Worm (Caenorhabditis elegans) whole organism, late embryonic: ENCODE measurements around the gene R12B2.3.

Source experiments
- C08G9.2 ChIP-seq: sonication (generic microtip); optimal IDR thresholded peaks from 2 replicates; lab custom pipeline; 2016; ENCODE audit warnings: mild to moderate bottlenecking, missing genetic modification characterization, moderate library complexity, missing compliant biosample characterization
- K09A11.1 ChIP-seq: sonication (generic microtip); optimal IDR thresholded peaks from 2 replicates; lab custom pipeline; 2017; ENCODE audit warnings: antibody characterized with exemption, mild to moderate bottlenecking, missing genetic modification characterization, missing compliant biosample characterization; ENCODE audit not compliant: insufficient read depth
- T23F11.4 ChIP-seq: fragments of 200-800 bp; sonication (Bioruptor generic); optimal IDR thresholded peaks from 2 replicates; lab custom pipeline; 2018; ENCODE audit warnings: mild to moderate bottlenecking, missing genetic modification characterization, missing compliant biosample characterization
- ahr-1 ChIP-seq: sonication (generic microtip); optimal IDR thresholded peaks from 2 replicates; lab custom pipeline; 2016; ENCODE audit warnings: missing genetic modification characterization, missing compliant biosample characterization
- ama-1 ChIP-seq: fragments of 150-350 bp; optimal IDR thresholded peaks from 2 replicates; lab custom pipeline; 2014
- ceh-14 ChIP-seq: sonication (generic microtip); optimal IDR thresholded peaks from 2 replicates; lab custom pipeline; 2016; ENCODE audit warnings: missing genotype, missing genetic modification characterization, missing compliant biosample characterization
- ceh-19 ChIP-seq: fragments of 200-800 bp; sonication (Bioruptor generic); optimal IDR thresholded peaks from 2 replicates; lab custom pipeline; 2018; ENCODE audit warnings: mild to moderate bottlenecking, missing genetic modification characterization, missing compliant biosample characterization
- ceh-2 ChIP-seq: sonication (generic microtip); optimal IDR thresholded peaks from 2 replicates; lab custom pipeline; 2016; ENCODE audit warnings: missing genotype, missing genetic modification characterization, missing compliant biosample characterization
- ceh-22 ChIP-seq: sonication (generic microtip); optimal IDR thresholded peaks from 2 replicates; lab custom pipeline; 2017; ENCODE audit warnings: missing biosample characterization, missing genetic modification characterization
- ceh-24 ChIP-seq: sonication (generic microtip); optimal IDR thresholded peaks from 2 replicates; lab custom pipeline; 2016; ENCODE audit warnings: mild to moderate bottlenecking, missing genetic modification characterization, missing compliant biosample characterization
- ceh-31 ChIP-seq: sonication (generic microtip); optimal IDR thresholded peaks from 2 replicates; lab custom pipeline; 2016; ENCODE audit warnings: missing genetic modification characterization, missing compliant biosample characterization
- ceh-45 ChIP-seq: fragments of 200-800 bp; sonication (Bioruptor generic); IDR thresholded peaks from 2 replicates; pipeline ENCODE4 v1.3.6; 2022; ENCODE audit warnings: missing genetic modification reagents, missing genetic modification characterization, missing compliant biosample characterization
- ceh-48 ChIP-seq: sonication (generic microtip); optimal IDR thresholded peaks from 2 replicates; lab custom pipeline; 2016; ENCODE audit warnings: missing genetic modification characterization, inconsistent platforms, missing compliant biosample characterization
- ceh-6 ChIP-seq: fragments of 200-800 bp; sonication (Bioruptor generic); optimal IDR thresholded peaks from 2 replicates; lab custom pipeline; 2018; ENCODE audit warnings: mild to moderate bottlenecking, missing genetic modification characterization, missing compliant biosample characterization
- dve-1 ChIP-seq: sonication (generic microtip); optimal IDR thresholded peaks from 2 replicates; lab custom pipeline; 2017; ENCODE audit warnings: antibody characterized with exemption, mild to moderate bottlenecking, missing genetic modification characterization, missing compliant biosample characterization
- elt-2 ChIP-seq: sonication (generic microtip); optimal IDR thresholded peaks from 2 replicates; lab custom pipeline; 2016; ENCODE audit warnings: missing genetic modification reagents, missing genetic modification characterization, missing compliant biosample characterization
- ets-4 ChIP-seq: sonication (generic microtip); optimal IDR thresholded peaks from 2 replicates; lab custom pipeline; 2016; ENCODE audit warnings: missing genetic modification characterization, missing compliant biosample characterization
- fkh-10 ChIP-seq: fragments of 150-350 bp; optimal IDR thresholded peaks from 2 replicates; lab custom pipeline; 2014; ENCODE audit warnings: missing biosample characterization, missing genetic modification reagents, missing genetic modification characterization
- fkh-6 ChIP-seq: sonication (generic microtip); optimal IDR thresholded peaks from 2 replicates; lab custom pipeline; 2016; ENCODE audit warnings: missing genetic modification characterization, missing compliant biosample characterization
- hlh-13 ChIP-seq: fragments of 200-800 bp; sonication (Bioruptor generic); optimal IDR thresholded peaks from 2 replicates; lab custom pipeline; 2018; ENCODE audit warnings: mild to moderate bottlenecking, missing genetic modification characterization, missing compliant biosample characterization
- hlh-30 ChIP-seq: sonication (generic microtip); optimal IDR thresholded peaks from 2 replicates; lab custom pipeline; 2017; ENCODE audit warnings: antibody characterized with exemption, missing genetic modification characterization, missing compliant biosample characterization; ENCODE audit not compliant: insufficient read depth
- lin-11 ChIP-seq: fragments of 200-800 bp; sonication (Bioruptor generic); optimal IDR thresholded peaks from 2 replicates; lab custom pipeline; 2018; ENCODE audit warnings: mild to moderate bottlenecking, missing genetic modification characterization, missing compliant biosample characterization
- madf-2 ChIP-seq: sonication (generic microtip); optimal IDR thresholded peaks from 2 replicates; lab custom pipeline; 2017; ENCODE audit warnings: missing genetic modification characterization, missing compliant biosample characterization
- mec-3 ChIP-seq: sonication (generic microtip); optimal IDR thresholded peaks from 2 replicates; lab custom pipeline; 2016; ENCODE audit warnings: borderline replicate concordance, missing genetic modification characterization, missing compliant biosample characterization
- npax-4 ChIP-seq: sonication (generic microtip); optimal IDR thresholded peaks from 2 replicates; lab custom pipeline; 2016; ENCODE audit warnings: missing genetic modification characterization, missing compliant biosample characterization
- odd-2 ChIP-seq: sonication (generic microtip); optimal IDR thresholded peaks from 2 replicates; lab custom pipeline; 2017; ENCODE audit warnings: antibody characterized with exemption, mild to moderate bottlenecking, missing genetic modification characterization, missing compliant biosample characterization
- pax-1 ChIP-seq: fragments of 150-350 bp; optimal IDR thresholded peaks from 2 replicates; lab custom pipeline; 2014; ENCODE audit warnings: missing biosample characterization, missing genetic modification characterization
- pha-4 ChIP-seq: fragments of 150-350 bp; optimal IDR thresholded peaks from 2 replicates; lab custom pipeline; 2018; ENCODE audit warnings: missing biosample characterization, missing genetic modification reagents, missing genetic modification characterization
- rnt-1 ChIP-seq: sonication (generic microtip); optimal IDR thresholded peaks from 2 replicates; lab custom pipeline; 2016; ENCODE audit warnings: missing genetic modification characterization, missing compliant biosample characterization
- sox-2 ChIP-seq: fragments of 200-800 bp; sonication (Bioruptor generic); IDR thresholded peaks from 2 replicates; pipeline ENCODE4 v1.3.6; 2022; ENCODE audit warnings: missing genetic modification reagents, missing genetic modification characterization, missing compliant biosample characterization
- tbx-2 ChIP-seq: sonication (generic microtip); optimal IDR thresholded peaks from 2 replicates; lab custom pipeline; 2016; ENCODE audit warnings: missing genetic modification characterization, missing compliant biosample characterization
- tbx-7 ChIP-seq: sonication (generic microtip); optimal IDR thresholded peaks from 2 replicates; lab custom pipeline; 2016; ENCODE audit warnings: missing genotype, missing genetic modification characterization, missing compliant biosample characterization
- unc-86 ChIP-seq: sonication (generic microtip); optimal IDR thresholded peaks from 2 replicates; lab custom pipeline; 2016; ENCODE audit warnings: missing genetic modification characterization, missing compliant biosample characterization
- zip-5 ChIP-seq: sonication (generic microtip); optimal IDR thresholded peaks from 2 replicates; lab custom pipeline; 2016; ENCODE audit warnings: missing genetic modification characterization, missing compliant biosample characterization
- ztf-16 ChIP-seq: sonication (generic microtip); optimal IDR thresholded peaks from 2 replicates; lab custom pipeline; 2017; ENCODE audit warnings: missing genetic modification characterization, missing compliant biosample characterization

Gene R12B2.3

ce11 chrIII:5794982-5795381 is 10.4 kb upstream of the R12B2.3 start:
- TF ChIP-seq madf-2 (tag; lab: Kevin White, UChicago) (no peak), ceh-31 (no peak), fkh-6 (tag; lab: Kevin White, UChicago) (no peak), ztf-16 (tag; lab: Kevin White, UChicago) (no peak), mec-3 (tag; lab: Kevin White, UChicago) (no peak), lin-11 (tag; lab: Kevin White, UChicago) (no peak), ceh-45 (GFP tag; lab: Robert Waterston, UW) (no peak), unc-86 (tag; lab: Kevin White, UChicago) (no peak), ceh-19 (GFP tag; lab: Kevin White, UChicago) (no peak), K09A11.1 (tag; lab: Kevin White, UChicago) (no peak)

- TF ChIP-seq madf-2 (tag; lab: Kevin White, UChicago) (no peak), odd-2 (tag; lab: Kevin White, UChicago) (no peak), npax-4 (tag; lab: Kevin White, UChicago) (no peak), ceh-24 (no peak)
These were observed 6.6 kb upstream of the R12B2.3 start, which contains the start of gene ceh-10 for ce11 chrIII:5798747-5799146. Gene ceh-10, plus strand, starts transcription at chrIII:5799047.

- no peak for TF ChIP-seq ama-1 (lab: Kevin White, UChicago)
- peak; percentile 65 for TF ChIP-seq tbx-7 (tag; lab: Kevin White, UChicago)
- TF ChIP-seq ahr-1 (tag; lab: Kevin White, UChicago) = no peak
- TF ChIP-seq ceh-31 = peak; percentile 43
- TF ChIP-seq ceh-22 (tag; lab: Kevin White, UChicago) = no peak
- TF ChIP-seq rnt-1 (tag; lab: Kevin White, UChicago) = peak; percentile 20
- no peak for TF ChIP-seq T23F11.4
- peak; percentile 50 for TF ChIP-seq tbx-2
- TF ChIP-seq hlh-30 (tag; lab: Kevin White, UChicago) = peak; percentile 57
- peak; percentile 9 for TF ChIP-seq zip-5 (tag; lab: Kevin White, UChicago)
- TF ChIP-seq ets-4 (tag; lab: Kevin White, UChicago) = peak; percentile 73
- TF ChIP-seq C08G9.2 (tag; lab: Kevin White, UChicago) = peak; percentile 55
- TF ChIP-seq ceh-2 = peak; percentile 33
These were observed 2.4 kb upstream of the R12B2.3 start, which contains the start of the genes polq-1 and him-10 for ce11 chrIII:5802971-5803370. Gene polq-1, minus strand, starts transcription at chrIII:5803160. Gene him-10, plus strand, starts transcription at chrIII:5803260.

- no peak for TF ChIP-seq ceh-6 (GFP tag; lab: Kevin White, UChicago)
- TF ChIP-seq ceh-48 (tag; lab: Kevin White, UChicago) = peak; percentile 1
These were observed 1.3 kb downstream of the R12B2.3 start, which contains the start of gene R12B2.2 for ce11 chrIII:5806720-5807119. Gene R12B2.2, plus strand, starts transcription at chrIII:5807020.

- no peak for TF ChIP-seq hlh-13 (GFP tag; lab: Kevin White, UChicago)
- TF ChIP-seq ceh-14 (tag; lab: Kevin White, UChicago) = no peak
- TF ChIP-seq ceh-31 = no peak
- no peak for TF ChIP-seq dve-1
- no peak for TF ChIP-seq pha-4 (tag; lab: Kevin White, UChicago)
- TF ChIP-seq elt-2 (tag; lab: Kevin White, UChicago) = no peak
- no peak for TF ChIP-seq unc-86 (tag; lab: Kevin White, UChicago)
- TF ChIP-seq fkh-10 (GFP tag; lab: Kevin White, UChicago) = no peak
- TF ChIP-seq pax-1 = no peak
- no peak for TF ChIP-seq sox-2
- TF ChIP-seq, all 69 proteins: peak for 0
These were observed 4.6 kb downstream of the R12B2.3 start for ce11 chrIII:5810012-5810411.
